Worm (Caenorhabditis elegans) whole organism, early embryonic: ENCODE measurements around the gene col-143.

Experiments
- B0310.2 ChIP-seq: sonication (generic microtip); optimal IDR thresholded peaks from 2 replicates; lab custom pipeline; 2016; ENCODE audit warnings: mild to moderate bottlenecking, missing genetic modification characterization, missing compliant biosample characterization
- F13C5.2 ChIP-seq: sonication (generic microtip); optimal IDR thresholded peaks from 2 replicates; lab custom pipeline; 2017; ENCODE audit warnings: mild to moderate bottlenecking, missing genetic modification characterization, inconsistent platforms, missing compliant biosample characterization
- aly-1 ChIP-seq: sonication (generic microtip); optimal IDR thresholded peaks from 2 replicates; lab custom pipeline; 2016; ENCODE audit warnings: missing genetic modification characterization, missing compliant biosample characterization
- ama-1 ChIP-seq: fragments of 150-350 bp; optimal IDR thresholded peaks from 2 replicates; lab custom pipeline; 2014
- ceh-13 ChIP-seq: fragments of 200-800 bp; sonication (Bioruptor generic); optimal IDR thresholded peaks from 2 replicates; lab custom pipeline; 2018; ENCODE audit warnings: mild to moderate bottlenecking, missing genetic modification characterization, missing compliant biosample characterization
- ceh-36 ChIP-seq: sonication (generic microtip); optimal IDR thresholded peaks from 2 replicates; lab custom pipeline; 2016; ENCODE audit warnings: missing genetic modification characterization, inconsistent platforms, missing compliant biosample characterization
- ets-7 ChIP-seq: sonication (generic microtip); optimal IDR thresholded peaks from 2 replicates; lab custom pipeline; 2016; ENCODE audit warnings: missing genotype, missing genetic modification characterization, missing compliant biosample characterization
- flt-1 ChIP-seq: fragments of 200-800 bp; sonication (Bioruptor generic); IDR thresholded peaks from 2 replicates; pipeline ENCODE4 v1.3.6; 2022; ENCODE audit warnings: missing genetic modification characterization, missing compliant biosample characterization
- hmbx-1 ChIP-seq: sonication (generic microtip); optimal IDR thresholded peaks from 2 replicates; lab custom pipeline; 2016; ENCODE audit warnings: mild to moderate bottlenecking, missing genetic modification characterization, missing compliant biosample characterization
- hmg-4 ChIP-seq: fragments of 200-800 bp; sonication (Bioruptor generic); optimal IDR thresholded peaks from 2 replicates; lab custom pipeline; 2018; ENCODE audit warnings: mild to moderate bottlenecking, missing genetic modification characterization, missing compliant biosample characterization
- hnd-1 ChIP-seq: sonication (generic microtip); optimal IDR thresholded peaks from 2 replicates; lab custom pipeline; 2016; ENCODE audit warnings: missing genetic modification characterization, missing compliant biosample characterization
- pes-1 ChIP-seq: fragments of 200-800 bp; sonication (Bioruptor generic); IDR thresholded peaks from 2 replicates; pipeline ENCODE4 v1.3.6; 2022; ENCODE audit warnings: missing genetic modification reagents, missing genetic modification characterization, missing compliant biosample characterization
- scrt-1 ChIP-seq: fragments of 200-800 bp; sonication (Bioruptor generic); IDR thresholded peaks from 2 replicates; pipeline ENCODE4 v1.3.6; 2022; ENCODE audit warnings: missing genetic modification characterization, missing compliant biosample characterization
- sea-1 ChIP-seq: fragments of 200-800 bp; sonication (Bioruptor generic); conservative IDR thresholded peaks from 2 replicates; pipeline ENCODE4 v1.3.6; 2022; ENCODE audit warnings: missing genetic modification characterization, missing compliant biosample characterization
- tbx-11 ChIP-seq: fragments of 200-800 bp; sonication (Bioruptor generic); IDR thresholded peaks from 2 replicates; pipeline ENCODE4 v1.3.6; 2022; ENCODE audit warnings: missing genetic modification characterization, missing compliant biosample characterization
- tbx-37 ChIP-seq: fragments of 200-800 bp; sonication (Bioruptor generic); conservative IDR thresholded peaks from 2 replicates; pipeline ENCODE4 v1.3.6; 2022; ENCODE audit warnings: missing genetic modification reagents, missing genetic modification characterization, missing compliant biosample characterization
- tra-4 ChIP-seq: sonication (generic microtip); optimal IDR thresholded peaks from 2 replicates; lab custom pipeline; 2017; ENCODE audit warnings: missing genetic modification characterization, missing compliant biosample characterization

Gene col-143

ce11 chrV:6830755-6831227 lies 4.6 kb upstream of the col-143 start, which contains the start of gene col-142:
Gene col-142 (plus strand): TSS chrV:6831177.
- TF ChIP-seq ets-7 (tag; lab: Kevin White, UChicago), result no peak
- TF ChIP-seq ama-1 (lab: Kevin White, UChicago), result no peak
- no peak for TF ChIP-seq scrt-1
- no peak for TF ChIP-seq aly-1
- TF ChIP-seq ceh-13, result no peak
- TF ChIP-seq hmg-4 (GFP tag; lab: Kevin White, UChicago), result no peak
- TF ChIP-seq F13C5.2 (tag; lab: Kevin White, UChicago), result no peak
- no peak for TF ChIP-seq ceh-36 (tag; lab: Kevin White, UChicago)
- no peak for TF ChIP-seq pes-1 (GFP tag; lab: Robert Waterston, UW)
- no peak for TF ChIP-seq tbx-11 (GFP tag; lab: Robert Waterston, UW)
- no peak for TF ChIP-seq tbx-37
- no peak for TF ChIP-seq sea-1
- no peak for TF ChIP-seq flt-1 (GFP tag; lab: Robert Waterston, UW)
- TF ChIP-seq tra-4 (tag; lab: Kevin White, UChicago), result no peak
- TF ChIP-seq hnd-1 (tag; lab: Kevin White, UChicago), result no peak
- no peak for TF ChIP-seq hmbx-1 (tag; lab: Kevin White, UChicago)
- TF ChIP-seq B0310.2 (tag; lab: Kevin White, UChicago), result no peak

DNA sequence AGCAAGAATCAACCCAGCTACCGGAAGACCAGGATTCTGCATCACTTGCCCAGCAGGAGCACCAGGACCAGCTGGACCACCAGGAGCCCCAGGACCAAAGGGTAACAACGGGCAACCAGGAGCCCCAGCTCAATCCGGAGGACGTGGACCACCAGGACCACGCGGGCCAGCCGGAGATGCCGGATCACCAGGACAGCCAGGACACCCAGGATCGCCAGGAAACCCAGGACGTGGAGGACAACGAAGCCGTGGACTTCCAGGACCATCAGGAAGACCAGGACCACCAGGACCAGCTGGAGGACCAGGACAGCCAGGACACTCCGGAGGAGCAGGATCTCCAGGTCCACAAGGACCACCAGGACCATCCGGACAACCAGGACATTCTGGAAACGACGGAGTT lies 3.9 kb upstream of the col-143 start:
- TF ChIP-seq F13C5.2 (tag; lab: Kevin White, UChicago), result no peak
- TF ChIP-seq sea-1, result 0 out of 2 replicates have a peak, but pooled peaks have one; percentile 7
- TF ChIP-seq aly-1, result no peak
- TF ChIP-seq hnd-1 (tag; lab: Kevin White, UChicago), result no peak
- TF ChIP-seq ceh-36 (tag; lab: Kevin White, UChicago), result no peak
- TF ChIP-seq hmbx-1 (tag; lab: Kevin White, UChicago), result no peak

- TF ChIP-seq aly-1 (no peak), hmbx-1 (tag; lab: Kevin White, UChicago) (no peak), sea-1 (no peak), hmg-4 (GFP tag; lab: Kevin White, UChicago) (no peak), ets-7 (tag; lab: Kevin White, UChicago) (no peak), ama-1 (lab: Kevin White, UChicago) (no peak), tbx-37 (no peak), pes-1 (GFP tag; lab: Robert Waterston, UW) (no peak), ceh-36 (tag; lab: Kevin White, UChicago) (no peak), flt-1 (GFP tag; lab: Robert Waterston, UW) (no peak), scrt-1 (no peak), hnd-1 (tag; lab: Kevin White, UChicago) (no peak), F13C5.2 (tag; lab: Kevin White, UChicago) (no peak), B0310.2 (tag; lab: Kevin White, UChicago) (no peak), tra-4 (tag; lab: Kevin White, UChicago) (no peak), tbx-11 (GFP tag; lab: Robert Waterston, UW) (no peak), ceh-13 (no peak)
These were observed 601 bp downstream of the col-143 start for ce11 chrV:6836036-6836435.

DNA sequence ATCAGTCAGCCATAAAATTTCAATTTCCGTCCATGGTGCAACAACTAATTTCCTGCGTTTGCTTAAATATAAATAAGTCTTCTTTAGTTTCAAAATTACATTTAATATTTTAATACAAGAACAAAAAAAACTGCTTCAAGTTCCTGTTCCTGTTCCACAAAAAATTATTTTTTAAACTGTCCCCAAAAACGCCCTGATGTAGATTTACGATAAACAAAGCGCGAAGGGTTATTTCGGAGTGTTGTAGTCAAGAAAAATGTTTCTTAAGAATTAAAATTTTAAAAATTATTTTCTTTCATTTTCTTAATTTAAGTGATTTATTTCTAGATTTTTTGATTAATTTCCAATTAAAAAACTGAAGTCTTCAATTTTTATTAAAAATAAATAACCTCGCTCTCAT lies 3.2 kb downstream of the col-143 start, which contains the start of gene T15B7.15:
TSS of gene T15B7.15 (minus strand) at position 67 of the 400 bp plus-strand sequence.
- TF ChIP-seq tbx-37 (no peak), aly-1 (no peak), hmg-4 (GFP tag; lab: Kevin White, UChicago) (no peak), ets-7 (tag; lab: Kevin White, UChicago) (no peak), pes-1 (GFP tag; lab: Robert Waterston, UW) (no peak), hmbx-1 (tag; lab: Kevin White, UChicago) (no peak), scrt-1 (no peak), tbx-11 (GFP tag; lab: Robert Waterston, UW) (no peak), sea-1 (no peak), F13C5.2 (tag; lab: Kevin White, UChicago) (no peak), B0310.2 (tag; lab: Kevin White, UChicago) (no peak), ceh-36 (tag; lab: Kevin White, UChicago) (no peak), hnd-1 (tag; lab: Kevin White, UChicago) (no peak), flt-1 (GFP tag; lab: Robert Waterston, UW) (no peak), ama-1 (lab: Kevin White, UChicago) (no peak), ceh-13 (no peak)

DNA sequence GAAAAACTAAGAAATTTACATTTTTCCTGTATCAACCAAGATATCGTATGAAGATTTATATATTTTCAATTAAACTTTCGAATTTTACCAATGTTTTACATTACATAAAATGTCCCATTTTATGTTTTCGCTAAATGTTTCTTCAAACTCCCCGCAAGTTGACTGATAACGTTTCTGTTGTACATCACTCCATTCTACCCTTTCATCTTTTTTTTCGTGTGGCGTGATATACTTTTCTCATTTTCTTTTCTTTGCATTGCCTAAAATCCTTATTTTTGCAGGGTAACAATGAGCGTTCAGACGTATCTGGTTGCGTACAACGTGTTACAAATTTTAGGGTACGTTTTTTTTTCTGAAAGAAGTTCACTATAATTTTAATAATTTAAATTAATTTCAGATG lies 3.6 kb downstream of the col-143 start, which contains the start of gene hpo-8:
TSS of gene hpo-8 (plus strand) at position 282 of the 400 bp plus-strand sequence.
- TF ChIP-seq tra-4 (tag; lab: Kevin White, UChicago) (no peak), ceh-36 (tag; lab: Kevin White, UChicago) (no peak), F13C5.2 (tag; lab: Kevin White, UChicago) (no peak), scrt-1 (no peak), hmbx-1 (tag; lab: Kevin White, UChicago) (no peak), pes-1 (GFP tag; lab: Robert Waterston, UW) (no peak), aly-1 (no peak), B0310.2 (tag; lab: Kevin White, UChicago) (no peak)

- TF ChIP-seq hnd-1 (tag; lab: Kevin White, UChicago) (no peak), pes-1 (GFP tag; lab: Robert Waterston, UW) (no peak), flt-1 (GFP tag; lab: Robert Waterston, UW) (no peak), hmbx-1 (tag; lab: Kevin White, UChicago) (no peak), tra-4 (tag; lab: Kevin White, UChicago) (no peak), hmg-4 (GFP tag; lab: Kevin White, UChicago) (no peak), ama-1 (lab: Kevin White, UChicago) (no peak), scrt-1 (no peak)
These were observed 7.0 kb downstream of the col-143 start, which contains the start of gene T15B7.1 for ce11 chrV:6842437-6842836. Gene T15B7.1 (plus strand): TSS chrV:6842737.

DNA sequence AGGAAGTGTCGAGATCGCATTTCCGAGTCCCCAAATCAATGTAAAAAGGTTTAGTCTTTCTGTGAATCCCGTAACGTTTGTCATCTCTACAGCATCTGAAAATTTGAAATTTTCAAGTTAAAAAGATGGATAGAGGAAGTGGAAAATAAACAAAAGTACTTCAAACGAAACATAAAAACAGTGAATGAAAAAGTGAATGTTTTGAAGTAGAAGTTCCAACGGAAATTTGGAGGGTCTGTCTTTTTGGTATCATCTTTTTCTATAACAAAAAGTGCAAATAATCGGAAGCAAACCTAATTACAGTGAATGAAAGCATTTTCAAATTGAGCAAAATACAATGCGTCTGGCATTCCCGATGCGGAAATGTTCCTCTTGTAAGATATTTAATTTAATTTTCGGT lies 11.1 kb downstream of the col-143 start, which contains the start of gene lgc-54:
TSS of gene lgc-54 (minus strand) at position 101 of the 400 bp plus-strand sequence.
- TF ChIP-seq sea-1, result no peak
- no peak for TF ChIP-seq aly-1
- no peak for TF ChIP-seq hnd-1 (tag; lab: Kevin White, UChicago)
- TF ChIP-seq scrt-1, result no peak
- no peak for TF ChIP-seq hmbx-1 (tag; lab: Kevin White, UChicago)
- TF ChIP-seq tra-4 (tag; lab: Kevin White, UChicago), result no peak
- TF ChIP-seq ama-1 (lab: Kevin White, UChicago), result no peak
